Worm (Caenorhabditis elegans) whole organism, mixed stage, embryonic: ENCODE measurements around the gene slc-25A10.

Experiments
- bed-3 ChIP-seq: fragments of 200-800 bp; sonication (Bioruptor generic); optimal IDR thresholded peaks from 3 replicates; lab custom pipeline; 2018; ENCODE audit warnings: mild to moderate bottlenecking, missing genetic modification characterization, moderate library complexity, missing compliant biosample characterization
- elt-1 ChIP-seq: sonication (generic microtip); optimal IDR thresholded peaks from 2 replicates; lab custom pipeline; 2017; ENCODE audit warnings: missing genetic modification characterization, mild to moderate bottlenecking, missing compliant biosample characterization, antibody characterized with exemption, moderate library complexity, borderline replicate concordance; ENCODE audit not compliant: insufficient read depth
- elt-3 ChIP-seq: fragments of 150-350 bp; optimal IDR thresholded peaks from 2 replicates; lab custom pipeline; 2014; ENCODE audit warnings: missing biosample characterization, missing genetic modification characterization
- hlh-1 ChIP-seq: fragments of 150-350 bp; optimal IDR thresholded peaks from 2 replicates; lab custom pipeline; 2014; ENCODE audit warnings: missing biosample characterization, missing genetic modification reagents, missing genetic modification characterization
- lsy-2 ChIP-seq: fragments of 150-350 bp; optimal IDR thresholded peaks from 2 replicates; lab custom pipeline; 2014; ENCODE audit warnings: missing biosample characterization, missing genetic modification characterization
- mep-1 ChIP-seq: fragments of 150-350 bp; optimal IDR thresholded peaks from 2 replicates; lab custom pipeline; 2017; ENCODE audit warnings: missing biosample characterization, missing genetic modification reagents, missing genetic modification characterization, inconsistent platforms
- nhr-12 ChIP-seq: fragments of 150-350 bp; optimal IDR thresholded peaks from 2 replicates; lab custom pipeline; 2014; ENCODE audit warnings: missing biosample characterization, missing genetic modification characterization
- nhr-28 ChIP-seq: fragments of 150-350 bp; optimal IDR thresholded peaks from 2 replicates; lab custom pipeline; 2014; ENCODE audit warnings: missing biosample characterization, missing genetic modification characterization
- nhr-76 ChIP-seq: sonication (generic microtip); optimal IDR thresholded peaks from 2 replicates; lab custom pipeline; 2017; ENCODE audit warnings: missing biosample characterization, missing genetic modification characterization
- pha-4 ChIP-seq: fragments of 150-350 bp; optimal IDR thresholded peaks from 2 replicates; lab custom pipeline; 2018; ENCODE audit warnings: missing biosample characterization, missing genetic modification reagents, missing genetic modification characterization
- snpc-4 ChIP-seq: fragments of 150-350 bp; optimal IDR thresholded peaks from 2 replicates; lab custom pipeline; 2014; ENCODE audit warnings: missing biosample characterization, missing genetic modification characterization
- ztf-11 ChIP-seq: fragments of 150-350 bp; optimal IDR thresholded peaks from 2 replicates; lab custom pipeline; 2014; ENCODE audit warnings: missing biosample characterization, missing genetic modification characterization

- TF ChIP-seq nhr-12 (tag; lab: Kevin White, UChicago) (no peak), nhr-76 (tag; lab: Kevin White, UChicago) (no peak), mep-1 (tag; lab: Kevin White, UChicago) (no peak), elt-1 (no peak), elt-3 (no peak), snpc-4 (tag; lab: Kevin White, UChicago) (no peak), bed-3 (GFP tag; lab: Kevin White, UChicago) (no peak), pha-4 (tag; lab: Kevin White, UChicago) (no peak), ztf-11 (tag; lab: Kevin White, UChicago) (no peak), nhr-28 (tag; lab: Kevin White, UChicago) (no peak), hlh-1 (tag; lab: Kevin White, UChicago) (no peak), lsy-2 (tag; lab: Kevin White, UChicago) (no peak)
Measured at ce11 chrX:6698267-6698666, 27.2 kb downstream of the slc-25A10 start, which contains the start of the genes F38B6.7 and F38B6.2.
